Fruit fly (Drosophila melanogaster) whole organism: Measurements from ENCODE around the gene Sec63.

Experiments
- CG8478 ChIP-seq: fragments of >200 bp; optimal IDR thresholded peaks from 2 replicates; lab custom pipeline; 2018; ENCODE audit warnings: inconsistent platforms
- Dll ChIP-seq: fragments of >200 bp; optimal IDR thresholded peaks from 2 replicates; lab custom pipeline; 2017
- EcR ChIP-seq, 2 experiments: fragments of >200 bp; optimal IDR thresholded peaks; 2 replicates each; lab custom pipeline; 2017; ENCODE audit warnings: missing biosample characterization in 2 of 2, missing genetic modification characterization in 2 of 2, missing genetic modification reagents in 2 of 2
- pan ChIP-seq: fragments of >200 bp; optimal IDR thresholded peaks from 2 replicates; lab custom pipeline; 2017
- psq ChIP-seq: fragments of >200 bp; optimal IDR thresholded peaks from 2 replicates; lab custom pipeline; 2017
- usp ChIP-seq: fragments of >200 bp; optimal IDR thresholded peaks from 2 replicates; lab custom pipeline; 2017; ENCODE audit warnings: missing biosample characterization, missing genetic modification characterization, mixed read lengths

Sec63 gene

DNA sequence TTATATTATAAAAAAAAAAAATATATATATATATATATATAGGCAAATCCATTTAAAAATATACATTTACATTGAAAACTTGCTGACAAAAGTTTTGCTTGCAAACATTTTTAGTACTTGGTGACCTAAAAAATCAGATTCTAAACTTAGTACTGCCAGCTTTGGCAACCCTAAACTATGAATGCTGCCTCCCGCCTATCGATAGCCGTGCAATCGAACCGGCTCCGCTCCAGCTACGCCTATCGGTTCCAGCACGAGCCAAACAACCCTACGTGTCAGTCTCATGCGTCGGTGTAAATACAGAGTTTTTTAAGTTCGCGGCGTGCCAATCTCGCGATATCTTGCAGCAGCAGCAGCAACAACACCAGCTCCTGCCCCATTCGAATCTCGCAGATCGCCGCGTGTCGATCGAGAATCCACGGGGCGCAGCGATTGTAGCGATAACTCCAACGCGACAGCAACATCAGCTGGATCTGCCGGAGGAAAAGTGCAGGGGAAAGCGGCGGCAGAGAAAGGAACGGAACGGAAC is at the start of gene Sec63:
TSS of gene Sec63 (plus strand) at position 238 of the 529 bp plus-strand sequence.
- TF ChIP-seq psq (lab: Kevin White, UChicago) (no peak), usp (GFP tag; lab: Kevin White, UChicago) (no peak), Dll (no peak), CG8478 (no peak), EcR (GFP tag; optimal IDR thresholded peaks at IDR 0.05; lab: Kevin White, UChicago) (no peak), pan (lab: Kevin White, UChicago) (no peak)

- no peak for TF ChIP-seq EcR (GFP tag; optimal IDR thresholded peaks at IDR 0.05; lab: Kevin White, UChicago)
- TF ChIP-seq CG8478 = no peak
- TF ChIP-seq usp (GFP tag; lab: Kevin White, UChicago) = no peak
- TF ChIP-seq Dll = no peak
- TF ChIP-seq psq (lab: Kevin White, UChicago) = no peak
- TF ChIP-seq pan (lab: Kevin White, UChicago) = no peak
Measured at dm6 chr3L:7312754-7313153, 47.6 kb upstream of the Sec63 start, which contains the start of gene unc-13-4A. Gene unc-13-4A, minus strand, starts transcription at chr3L:7312896.

- TF ChIP-seq pan (lab: Kevin White, UChicago) = no peak
- TF ChIP-seq usp (GFP tag; lab: Kevin White, UChicago) = no peak
- no peak for TF ChIP-seq psq (lab: Kevin White, UChicago)
Measured at dm6 chr3L:7313559-7314132, 46.7 kb upstream of the Sec63 start.

DNA sequence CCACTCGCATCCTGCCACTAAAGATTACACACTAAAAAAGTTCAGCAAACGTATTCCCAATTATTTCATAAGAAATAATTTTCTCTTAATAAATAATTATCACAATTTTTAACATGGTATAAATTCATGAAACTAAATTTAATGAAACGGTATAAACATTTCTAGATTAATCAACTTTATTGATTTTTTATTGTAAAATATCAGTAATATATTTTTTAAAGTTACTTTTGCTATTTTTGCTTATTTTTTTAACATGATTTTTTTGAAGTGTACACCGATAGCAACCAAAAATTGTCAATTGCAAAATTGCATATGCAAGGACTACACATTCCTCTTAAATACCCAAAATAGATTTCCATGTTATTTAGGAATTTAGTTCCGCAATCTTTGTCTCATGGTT is 46.2 kb upstream of the Sec63 start:
- TF ChIP-seq psq (lab: Kevin White, UChicago) (no peak), EcR (GFP tag; optimal IDR thresholded peaks at IDR 0.05; lab: Kevin White, UChicago) (no peak), CG8478 (no peak), Dll (no peak), pan (lab: Kevin White, UChicago) (no peak), usp (GFP tag; lab: Kevin White, UChicago) (no peak)

dm6 chr3L:7319768-7320167 is 40.6 kb upstream of the Sec63 start, which contains the start of gene CG8607:
Gene CG8607, plus strand, starts transcription at chr3L:7320068.
- TF ChIP-seq Dll (no peak), pan (lab: Kevin White, UChicago) (no peak), EcR (GFP tag; optimal IDR thresholded peaks at IDR 0.05; lab: Kevin White, UChicago) (no peak), usp (GFP tag; lab: Kevin White, UChicago) (no peak), psq (lab: Kevin White, UChicago) (no peak), CG8478 (no peak)

dm6 chr3L:7323348-7323747 is 37.0 kb upstream of the Sec63 start, which contains the start of the genes RhoGEF4 and Rint1:
Gene RhoGEF4, minus strand, starts transcription at chr3L:7323411.
Gene Rint1, plus strand, starts transcription at chr3L:7323619.
- no peak for TF ChIP-seq pan (lab: Kevin White, UChicago)
- no peak for TF ChIP-seq psq (lab: Kevin White, UChicago)
- no peak for TF ChIP-seq CG8478
- no peak for TF ChIP-seq EcR (GFP tag; optimal IDR thresholded peaks at IDR 0.05; lab: Kevin White, UChicago)
- TF ChIP-seq usp (GFP tag; lab: Kevin White, UChicago) = no peak
- TF ChIP-seq Dll = no peak

dm6 chr3L:7326676-7327075 is 33.7 kb upstream of the Sec63 start:
- TF ChIP-seq Dll (no peak), pan (lab: Kevin White, UChicago) (no peak), psq (lab: Kevin White, UChicago) (no peak), usp (GFP tag; lab: Kevin White, UChicago) (no peak), EcR (GFP tag; optimal IDR thresholded peaks at IDR 0.05; lab: Kevin White, UChicago) (no peak), CG8478 (no peak)

DNA sequence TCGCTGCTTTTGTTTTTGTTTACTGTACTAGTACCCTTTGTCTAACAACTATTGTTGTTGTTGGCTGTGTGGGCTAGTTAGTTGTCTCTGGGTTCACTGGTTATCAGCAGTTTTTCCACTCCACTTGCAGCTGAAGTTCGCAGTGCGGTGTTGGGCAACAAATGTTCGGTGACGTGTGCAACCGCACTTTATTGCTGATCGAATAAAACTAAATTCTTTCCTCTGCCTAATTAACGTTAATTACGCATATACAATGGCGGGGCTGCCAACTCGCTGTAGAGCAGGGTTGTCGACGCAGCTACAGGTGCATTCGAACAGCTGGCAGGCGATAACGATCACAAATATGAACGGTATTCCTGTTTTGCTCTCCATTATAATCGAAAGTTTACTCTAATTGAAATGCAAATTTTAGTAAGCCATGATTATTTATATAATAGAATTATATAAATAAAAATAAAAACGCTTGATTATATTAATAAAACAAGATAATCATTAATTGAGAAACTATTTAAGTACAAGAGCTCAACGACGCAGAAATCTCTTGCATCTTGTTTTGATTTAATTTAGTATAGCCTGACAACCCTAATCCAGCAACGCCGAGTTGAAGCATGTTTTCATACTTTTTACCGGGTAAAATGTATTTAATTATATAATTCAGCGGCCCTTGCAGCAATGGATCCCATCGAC is 31.7 kb upstream of the Sec63 start, which contains the start of the genes mrva, CG42307 and mus312:
TSS of gene mrva (minus strand) at position 276 of the 687 bp plus-strand sequence.
TSS of gene CG42307 (plus strand) at position 566 of the 687 bp plus-strand sequence.
TSS of gene mus312 (plus strand) at position 566 of the 687 bp plus-strand sequence.
- TF ChIP-seq EcR (GFP tag; optimal IDR thresholded peaks at IDR 0.05; lab: Kevin White, UChicago) (no peak), CG8478 (no peak), usp (GFP tag; lab: Kevin White, UChicago) (no peak), psq (lab: Kevin White, UChicago) (no peak), Dll (no peak), pan (lab: Kevin White, UChicago) (no peak)

dm6 chr3L:7334990-7335389 is 25.4 kb upstream of the Sec63 start, which contains the start of the genes wrm1 and wrm2:
Gene wrm1, minus strand, starts transcription at chr3L:7335226.
Gene wrm2, minus strand, starts transcription at chr3L:7335226.
- no peak for TF ChIP-seq EcR (GFP tag; optimal IDR thresholded peaks at IDR 0.05; lab: Kevin White, UChicago)
- no peak for TF ChIP-seq usp (GFP tag; lab: Kevin White, UChicago)
- no peak for TF ChIP-seq pan (lab: Kevin White, UChicago)
- TF ChIP-seq CG8478 = no peak
- no peak for TF ChIP-seq Dll
- TF ChIP-seq psq (lab: Kevin White, UChicago) = no peak

DNA sequence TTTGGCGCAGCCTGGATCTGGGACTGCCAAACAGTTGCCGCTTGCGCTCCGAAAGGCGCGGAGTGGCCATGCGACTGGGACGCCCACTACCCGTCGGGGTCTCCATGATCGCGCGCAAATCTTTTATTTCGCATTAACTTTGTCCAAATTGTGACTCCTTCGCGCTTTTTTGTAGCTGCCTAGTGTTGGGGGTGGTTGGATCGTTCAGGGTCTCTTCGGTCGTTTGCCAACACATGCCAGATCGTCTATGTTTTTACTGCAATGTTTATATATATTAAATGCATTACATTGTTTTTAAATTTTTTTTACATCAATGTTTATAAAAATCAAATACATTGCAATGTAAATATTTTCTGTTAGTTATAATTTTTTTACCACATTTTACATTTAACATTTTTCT is 21.6 kb upstream of the Sec63 start:
- TF ChIP-seq Dll = no peak
- TF ChIP-seq pan (lab: Kevin White, UChicago) = no peak
- no peak for TF ChIP-seq EcR (GFP tag; optimal IDR thresholded peaks at IDR 0.05; lab: Kevin White, UChicago)

- TF ChIP-seq EcR (GFP tag; optimal IDR thresholded peaks at IDR 0.05; lab: Kevin White, UChicago) = no peak
- no peak for TF ChIP-seq psq (lab: Kevin White, UChicago)
- no peak for TF ChIP-seq usp (GFP tag; lab: Kevin White, UChicago)
- TF ChIP-seq pan (lab: Kevin White, UChicago) = no peak
- no peak for TF ChIP-seq CG8478
Measured at dm6 chr3L:7339216-7339742, 21.1 kb upstream of the Sec63 start, which contains the start of the genes lark and eco. Gene lark, plus strand, starts transcription at chr3L:7339266. Gene eco, minus strand, starts transcription at chr3L:7339340.
